Worm (Caenorhabditis elegans) whole organism, L3 larva: Measurements from ENCODE around the gene C45B11.2.

Experiments
- ZK546.5 ChIP-seq: sonication (generic microtip); optimal IDR thresholded peaks from 2 replicates; lab custom pipeline; 2017; ENCODE audit warnings: missing biosample characterization, missing genetic modification characterization
- aly-2 ChIP-seq: fragments of 150-350 bp; optimal IDR thresholded peaks from 2 replicates; lab custom pipeline; 2014; ENCODE audit warnings: missing biosample characterization, missing genetic modification characterization
- ama-1 ChIP-seq: fragments of 150-350 bp; optimal IDR thresholded peaks from 2 replicates; lab custom pipeline; 2018
- ceh-16 ChIP-seq: sonication (generic microtip); optimal IDR thresholded peaks from 2 replicates; lab custom pipeline; 2017; ENCODE audit warnings: missing biosample characterization, missing genetic modification characterization
- ceh-28 ChIP-seq: fragments of 150-350 bp; optimal IDR thresholded peaks from 2 replicates; lab custom pipeline; 2014; ENCODE audit warnings: missing biosample characterization, missing genetic modification reagents, missing genetic modification characterization
- ceh-82 ChIP-seq: fragments of 150-350 bp; optimal IDR thresholded peaks from 2 replicates; lab custom pipeline; 2014; ENCODE audit warnings: missing biosample characterization, missing genetic modification characterization
- ceh-9 ChIP-seq: sonication (generic microtip); optimal IDR thresholded peaks from 2 replicates; lab custom pipeline; 2018; ENCODE audit warnings: missing biosample characterization, missing genetic modification characterization
- egl-27 ChIP-seq: sonication (generic microtip); optimal IDR thresholded peaks from 4 replicates; lab custom pipeline; 2017; ENCODE audit warnings: missing biosample characterization, missing genetic modification reagents, missing genetic modification characterization
- elt-2 ChIP-seq: sonication (generic microtip); optimal IDR thresholded peaks from 2 replicates; lab custom pipeline; 2016; ENCODE audit warnings: missing genetic modification reagents, mild to moderate bottlenecking, missing genetic modification characterization, missing compliant biosample characterization
- eor-1 ChIP-seq, 2 experiments: fragments of 150-350 bp; optimal IDR thresholded peaks; 2 replicates each; lab custom pipeline; 2014 to 2018; ENCODE audit warnings: missing biosample characterization in 2 of 2, missing genetic modification characterization in 2 of 2
- fkh-10 ChIP-seq: sonication (generic microtip); optimal IDR thresholded peaks from 2 replicates; lab custom pipeline; 2017; ENCODE audit warnings: missing biosample characterization, missing genetic modification reagents, missing genetic modification characterization
- fkh-2 ChIP-seq: fragments of 150-350 bp; optimal IDR thresholded peaks from 2 replicates; lab custom pipeline; 2014; ENCODE audit warnings: missing biosample characterization, missing genetic modification reagents, missing genetic modification characterization
- hmg-11 ChIP-seq: sonication (generic microtip); optimal IDR thresholded peaks from 2 replicates; lab custom pipeline; 2016; ENCODE audit warnings: missing genetic modification characterization, missing compliant biosample characterization
- lin-15B ChIP-seq: fragments of 150-350 bp; optimal IDR thresholded peaks from 2 replicates; lab custom pipeline; 2014; ENCODE audit warnings: missing biosample characterization, missing genetic modification characterization
- lin-39 ChIP-seq: fragments of 150-350 bp; optimal IDR thresholded peaks from 2 replicates; lab custom pipeline; 2018; ENCODE audit warnings: missing biosample characterization, missing genetic modification reagents, missing genetic modification characterization
- lsy-12 ChIP-seq: sonication (generic microtip); optimal IDR thresholded peaks from 2 replicates; lab custom pipeline; 2016; ENCODE audit warnings: mild to moderate bottlenecking, missing genetic modification characterization, missing compliant biosample characterization
- mdl-1 ChIP-seq: fragments of 150-350 bp; optimal IDR thresholded peaks from 2 replicates; lab custom pipeline; 2014; ENCODE audit warnings: missing biosample characterization, missing genetic modification characterization
- mml-1 ChIP-seq: fragments of 150-350 bp; sonication (generic microtip); optimal IDR thresholded peaks from 3 replicates; lab custom pipeline; 2014; ENCODE audit warnings: missing biosample characterization, missing genetic modification characterization
- nhr-11 ChIP-seq: fragments of 150-350 bp; optimal IDR thresholded peaks from 2 replicates; lab custom pipeline; 2014; ENCODE audit warnings: missing biosample characterization, missing genetic modification characterization
- nhr-237 ChIP-seq: fragments of 150-350 bp; optimal IDR thresholded peaks from 2 replicates; lab custom pipeline; 2014; ENCODE audit warnings: missing biosample characterization, missing genetic modification characterization
- nhr-25 ChIP-seq: sonication (generic microtip); optimal IDR thresholded peaks from 2 replicates; lab custom pipeline; 2017; ENCODE audit warnings: missing biosample characterization, missing genetic modification characterization
- nhr-28 ChIP-seq: fragments of 150-350 bp; optimal IDR thresholded peaks from 2 replicates; lab custom pipeline; 2014; ENCODE audit warnings: missing biosample characterization, missing genetic modification characterization
- nhr-43 ChIP-seq: sonication (generic microtip); optimal IDR thresholded peaks from 2 replicates; lab custom pipeline; 2016; ENCODE audit warnings: mild to moderate bottlenecking, missing genetic modification characterization, missing compliant biosample characterization; ENCODE audit not compliant: poor library complexity, severe bottlenecking
- nhr-67 ChIP-seq: fragments of 150-350 bp; optimal IDR thresholded peaks from 2 replicates; lab custom pipeline; 2014; ENCODE audit warnings: missing biosample characterization, missing genetic modification characterization
- nhr-76 ChIP-seq: fragments of 150-350 bp; sonication (generic microtip); optimal IDR thresholded peaks from 5 replicates; lab custom pipeline; 2014; ENCODE audit warnings: missing biosample characterization, missing genetic modification characterization
- pha-4 ChIP-seq: fragments of 150-350 bp; optimal IDR thresholded peaks from 2 replicates; lab custom pipeline; 2014; ENCODE audit warnings: missing biosample characterization, missing genetic modification reagents, missing genetic modification characterization
- pqm-1 ChIP-seq: fragments of 150-350 bp; optimal IDR thresholded peaks from 2 replicates; lab custom pipeline; 2017; ENCODE audit warnings: missing biosample characterization, missing genetic modification characterization, inconsistent platforms
- snpc-4 ChIP-seq: fragments of 150-350 bp; optimal IDR thresholded peaks from 2 replicates; lab custom pipeline; 2014; ENCODE audit warnings: missing biosample characterization, missing genetic modification characterization
- ztf-11 ChIP-seq: fragments of 150-350 bp; optimal IDR thresholded peaks from 2 replicates; lab custom pipeline; 2014; ENCODE audit warnings: missing biosample characterization, missing genetic modification characterization

C45B11.2 gene

ce11 chrV:11039379-11039954, 3.0 kb upstream of the C45B11.2 start, which contains the start of gene pak-2 (continued):
- TF ChIP-seq lin-15B (tag; lab: Kevin White, UChicago) (peak; percentile 85), pha-4 (peak; percentile 82), nhr-76 (tag; lab: Kevin White, UChicago) (no peak), mdl-1 (tag; lab: Kevin White, UChicago) (no peak), nhr-11 (tag; lab: Kevin White, UChicago) (peak; percentile 24), hmg-11 (tag; lab: Kevin White, UChicago) (peak; percentile 78), ceh-16 (tag; lab: Kevin White, UChicago) (no peak), mml-1 (tag; lab: Kevin White, UChicago) (no peak), fkh-2 (tag; lab: Kevin White, UChicago) (no peak)
- TF ChIP-seq, all 47 proteins: peak for 16

- TF ChIP-seq eor-1 (tag; optimal IDR thresholded peaks at IDR 0.05; lab: Kevin White, UChicago) (no peak), aly-2 (tag; lab: Kevin White, UChicago) (no peak), ztf-11 (tag; lab: Kevin White, UChicago) (no peak), nhr-67 (tag; lab: Kevin White, UChicago) (no peak), lin-15B (tag; lab: Kevin White, UChicago) (no peak)
Observed at ce11 chrV:11040020-11040419, 2.5 kb upstream of the C45B11.2 start, which contains the start of gene C45B11.9. TSS of gene C45B11.9 (plus strand) at chrV:11040320.

ce11 chrV:11040473-11040872, 2.0 kb upstream of the C45B11.2 start, which contains the start of gene C45B11.8:
TSS of gene C45B11.8 (plus strand) at chrV:11040773.
- no peak for TF ChIP-seq pqm-1 (tag; lab: Kevin White, UChicago)
- TF ChIP-seq ceh-16 (tag; lab: Kevin White, UChicago): no peak
- TF ChIP-seq snpc-4 (tag; lab: Kevin White, UChicago): no peak
- TF ChIP-seq lin-39 (tag; lab: Kevin White, UChicago): no peak
- no peak for TF ChIP-seq ceh-9 (tag; lab: Kevin White, UChicago)
- TF ChIP-seq nhr-237 (tag; lab: Kevin White, UChicago): no peak
- TF ChIP-seq nhr-76 (tag; lab: Kevin White, UChicago): no peak
- no peak for TF ChIP-seq egl-27 (tag; lab: Kevin White, UChicago)
- TF ChIP-seq mdl-1 (tag; lab: Kevin White, UChicago): no peak

ce11 chrV:11041499-11041898, 1.0 kb upstream of the C45B11.2 start, which contains the start of gene C45B11.5:
TSS of gene C45B11.5 (plus strand) at chrV:11041799.
- no peak for TF ChIP-seq nhr-28 (tag; lab: Kevin White, UChicago)
- TF ChIP-seq mml-1 (tag; lab: Kevin White, UChicago): no peak
- no peak for TF ChIP-seq ZK546.5 (tag; lab: Kevin White, UChicago)
- no peak for TF ChIP-seq ceh-28
- no peak for TF ChIP-seq nhr-67 (tag; lab: Kevin White, UChicago)

ce11 chrV:11043767-11044166, 1.3 kb downstream of the C45B11.2 start, which contains the start of gene C45B11.6:
TSS of gene C45B11.6 (plus strand) at chrV:11044067.
- peak; percentile 68 for TF ChIP-seq pha-4
- no peak for TF ChIP-seq nhr-67 (tag; lab: Kevin White, UChicago)
- TF ChIP-seq lin-15B (tag; lab: Kevin White, UChicago): no peak
- TF ChIP-seq nhr-11 (tag; lab: Kevin White, UChicago): no peak
- TF ChIP-seq ama-1 (lab: Kevin White, UChicago): no peak
- no peak for TF ChIP-seq aly-2 (tag; lab: Kevin White, UChicago)
- no peak for TF ChIP-seq mdl-1 (tag; lab: Kevin White, UChicago)

- no peak for TF ChIP-seq fkh-10 (GFP tag; lab: Kevin White, UChicago)
- peak; percentile 72 for TF ChIP-seq elt-2 (tag; lab: Kevin White, UChicago)
- no peak for TF ChIP-seq nhr-11 (tag; lab: Kevin White, UChicago)
- TF ChIP-seq egl-27 (tag; lab: Kevin White, UChicago): no peak
- TF ChIP-seq pqm-1 (tag; lab: Kevin White, UChicago): peak; percentile 83
- TF ChIP-seq, all 47 proteins: peak for 2
Observed at ce11 chrV:11046730-11047129, 4.2 kb downstream of the C45B11.2 start, which contains the start of gene dhs-18. TSS of gene dhs-18 (minus strand) at chrV:11046833.

ce11 chrV:11048678-11049077, 6.2 kb downstream of the C45B11.2 start, which contains the start of gene srh-74:
TSS of gene srh-74 (minus strand) at chrV:11048778.
- no peak for TF ChIP-seq lsy-12 (tag; lab: Kevin White, UChicago)
- no peak for TF ChIP-seq nhr-25 (tag; lab: Kevin White, UChicago)
- no peak for TF ChIP-seq nhr-43 (tag; lab: Kevin White, UChicago)
- no peak for TF ChIP-seq ceh-82
- no peak for TF ChIP-seq ceh-9 (tag; lab: Kevin White, UChicago)
- TF ChIP-seq elt-2 (tag; lab: Kevin White, UChicago): no peak
- TF ChIP-seq, all 47 proteins: peak for 0
